Fruit fly (Drosophila melanogaster) whole organism, embryonic: Measurements from ENCODE around the gene tinc.

Experiments used
- ATbp ChIP-seq: fragments of 200-800 bp; sonication (Bioruptor generic); optimal IDR thresholded peaks from 2 replicates; lab custom pipeline; 2017; ENCODE audit warnings: missing biosample characterization, mild to moderate bottlenecking, missing genetic modification characterization, missing genetic modification reagents
- Atf6 ChIP-seq: fragments of 200-800 bp; sonication (Bioruptor generic); IDR thresholded peaks from 2 replicates; pipeline ENCODE4 v1.3.6; 2022; ENCODE audit warnings: missing biosample characterization, missing genetic modification characterization
- CG10959 ChIP-seq: fragments of 200-800 bp; sonication (Bioruptor generic); IDR thresholded peaks from 2 replicates; pipeline ENCODE4 v1.3.6; 2022; ENCODE audit warnings: missing biosample characterization, missing genetic modification characterization
- CG11456 ChIP-seq: fragments of 200-800 bp; sonication (Bioruptor generic); IDR thresholded peaks from 3 replicates; pipeline ENCODE4 v1.3.6; 2022; ENCODE audit warnings: missing biosample characterization, missing genetic modification characterization
- CG11504 ChIP-seq: fragments of 200-800 bp; sonication (Bioruptor generic); optimal IDR thresholded peaks from 3 replicates; lab custom pipeline; 2019; ENCODE audit warnings: missing biosample characterization, mild to moderate bottlenecking, missing genetic modification characterization, moderate library complexity
- CG13894 ChIP-seq: fragments of 200-800 bp; sonication (Bioruptor generic); optimal IDR thresholded peaks from 3 replicates; lab custom pipeline; 2018; ENCODE audit warnings: missing biosample characterization, mild to moderate bottlenecking, missing genetic modification characterization, moderate library complexity
- CG14710 ChIP-seq: fragments of 200-800 bp; sonication (Bioruptor generic); optimal IDR thresholded peaks from 3 replicates; lab custom pipeline; 2019; ENCODE audit warnings: missing biosample characterization, mild to moderate bottlenecking, missing genetic modification characterization, moderate library complexity
- CG16863 ChIP-seq: fragments of 200-800 bp; sonication (Bioruptor generic); optimal IDR thresholded peaks from 3 replicates; lab custom pipeline; 2016; ENCODE audit warnings: missing biosample characterization, missing genetic modification characterization
- CG17186 ChIP-seq: fragments of 200-800 bp; sonication (Bioruptor generic); optimal IDR thresholded peaks from 3 replicates; lab custom pipeline; 2017; ENCODE audit warnings: missing biosample characterization, missing genetic modification reagents, missing genetic modification characterization
- CG2120 ChIP-seq: fragments of 200-800 bp; sonication (Bioruptor generic); optimal IDR thresholded peaks from 3 replicates; lab custom pipeline; 2016; ENCODE audit warnings: missing biosample characterization, missing genetic modification characterization
- CG2202 ChIP-seq: fragments of 200-800 bp; sonication (Bioruptor generic); optimal IDR thresholded peaks from 2 replicates; lab custom pipeline; 2018; ENCODE audit warnings: missing biosample characterization, mild to moderate bottlenecking, missing genetic modification characterization
- CG3838 ChIP-seq: fragments of 200-800 bp; sonication (Bioruptor generic); optimal IDR thresholded peaks from 3 replicates; lab custom pipeline; 2016; ENCODE audit warnings: missing biosample characterization, missing genetic modification characterization
- CG4328 ChIP-seq: fragments of 200-800 bp; sonication (Bioruptor generic); optimal IDR thresholded peaks from 3 replicates; lab custom pipeline; 2017; ENCODE audit warnings: missing biosample characterization, missing genetic modification reagents, missing genetic modification characterization
- CG5245 ChIP-seq: fragments of 200-800 bp; sonication (Bioruptor generic); optimal IDR thresholded peaks from 3 replicates; lab custom pipeline; 2016; ENCODE audit warnings: missing biosample characterization, missing genetic modification characterization
- CG6854 ChIP-seq: fragments of 200-800 bp; sonication (Bioruptor generic); optimal IDR thresholded peaks from 3 replicates; lab custom pipeline; 2017; ENCODE audit warnings: missing biosample characterization, mild to moderate bottlenecking, missing genetic modification characterization
- CG7839 ChIP-seq: fragments of 200-800 bp; sonication (Bioruptor generic); optimal IDR thresholded peaks from 3 replicates; lab custom pipeline; 2018; ENCODE audit warnings: missing biosample characterization, mild to moderate bottlenecking, missing genetic modification characterization, moderate library complexity
- CG7928 ChIP-seq: fragments of 200-800 bp; sonication (Bioruptor generic); optimal IDR thresholded peaks from 2 replicates; lab custom pipeline; 2017; ENCODE audit warnings: missing biosample characterization, mild to moderate bottlenecking, missing genetic modification characterization
- CG7987 ChIP-seq: fragments of 200-800 bp; sonication (Bioruptor generic); optimal IDR thresholded peaks from 2 replicates; lab custom pipeline; 2018; ENCODE audit warnings: missing biosample characterization, mild to moderate bottlenecking, missing genetic modification characterization, moderate library complexity
- CG9817 ChIP-seq: fragments of 200-800 bp; sonication (Bioruptor generic); optimal IDR thresholded peaks from 2 replicates; lab custom pipeline; 2018; ENCODE audit warnings: missing biosample characterization, mild to moderate bottlenecking, missing genetic modification characterization, moderate library complexity
- CG9876 ChIP-seq: fragments of 200-800 bp; sonication (Bioruptor generic); optimal IDR thresholded peaks from 2 replicates; lab custom pipeline; 2016; ENCODE audit warnings: missing biosample characterization, missing genetic modification characterization
- CrebB ChIP-seq: fragments of 200-800 bp; sonication (Bioruptor generic); optimal IDR thresholded peaks from 3 replicates; lab custom pipeline; 2018; ENCODE audit warnings: missing biosample characterization, mild to moderate bottlenecking, missing genetic modification characterization
- D19A ChIP-seq: fragments of 200-800 bp; optimal IDR thresholded peaks from 3 replicates; lab custom pipeline; 2019; ENCODE audit warnings: missing biosample characterization, mild to moderate bottlenecking, missing genetic modification characterization, moderate library complexity
- Dip3 ChIP-seq: fragments of 200-800 bp; sonication (Bioruptor generic); optimal IDR thresholded peaks from 3 replicates; lab custom pipeline; 2016; ENCODE audit warnings: missing biosample characterization, missing genetic modification characterization
- Dref ChIP-seq: fragments of 200-800 bp; sonication (Bioruptor generic); IDR thresholded peaks from 2 replicates; pipeline ENCODE4 v1.3.6; 2022; ENCODE audit warnings: missing biosample characterization, missing genetic modification characterization
- Gug ChIP-seq: fragments of 200-800 bp; sonication (Bioruptor generic); IDR thresholded peaks from 4 replicates; pipeline ENCODE4 v1.3.6; 2022; ENCODE audit warnings: missing biosample characterization, missing genetic modification characterization
- HLHmδ ChIP-seq: fragments of 200-800 bp; sonication (Bioruptor generic); optimal IDR thresholded peaks from 2 replicates; lab custom pipeline; 2018; ENCODE audit warnings: missing biosample characterization, mild to moderate bottlenecking, missing genetic modification characterization, moderate library complexity
- Med ChIP-seq: fragments of 200-800 bp; sonication (Bioruptor generic); peaks from one replicate; lab custom pipeline; 2016; ENCODE audit warnings: missing biosample characterization, missing genetic modification characterization, mild to moderate bottlenecking, inconsistent platforms, moderate library complexity
- Myb ChIP-seq: fragments of 200-800 bp; sonication (Bioruptor generic); optimal IDR thresholded peaks from 2 replicates; lab custom pipeline; 2016; ENCODE audit warnings: missing biosample characterization, missing genetic modification characterization
- NK7.1 ChIP-seq: fragments of 200-800 bp; sonication (Bioruptor generic); optimal IDR thresholded peaks from 3 replicates; lab custom pipeline; 2016; ENCODE audit warnings: missing biosample characterization, missing genetic modification characterization
- Scr ChIP-seq: fragments of 200-800 bp; sonication (Bioruptor generic); IDR thresholded peaks from 2 replicates; pipeline ENCODE4 v1.3.6; 2022; ENCODE audit warnings: missing biosample characterization, missing genetic modification characterization; ENCODE audit not compliant: partially characterized antibody
- Sox102F ChIP-seq: fragments of 200-800 bp; sonication (Bioruptor generic); optimal IDR thresholded peaks from 2 replicates; lab custom pipeline; 2018; ENCODE audit warnings: missing biosample characterization, mild to moderate bottlenecking, missing genetic modification characterization, moderate library complexity
- az2 ChIP-seq: fragments of 200-800 bp; sonication (Bioruptor generic); optimal IDR thresholded peaks from 3 replicates; lab custom pipeline; 2016; ENCODE audit warnings: missing biosample characterization, missing genetic modification characterization
- chif ChIP-seq, 2 experiments: fragments of 200-800 bp; sonication (Bioruptor generic); optimal IDR thresholded peaks; 3 replicates each; lab custom pipeline; 2016; ENCODE audit warnings: missing biosample characterization in 2 of 2, missing genetic modification characterization in 2 of 2
- chm ChIP-seq: fragments of 200-800 bp; sonication (Bioruptor generic); IDR thresholded peaks from 2 replicates; pipeline ENCODE4 v1.3.6; 2022; ENCODE audit warnings: missing biosample characterization, missing genetic modification characterization
- dimm ChIP-seq: fragments of 200-800 bp; sonication (Bioruptor generic); IDR thresholded peaks from 2 replicates; pipeline ENCODE4 v1.3.6; 2022; ENCODE audit warnings: missing biosample characterization, missing genetic modification characterization
- disco-r ChIP-seq: fragments of 200-800 bp; sonication (Bioruptor generic); optimal IDR thresholded peaks from 2 replicates; lab custom pipeline; 2016; ENCODE audit warnings: missing biosample characterization, missing genetic modification characterization
- eyg ChIP-seq: fragments of 200-800 bp; sonication (Bioruptor generic); optimal IDR thresholded peaks from 3 replicates; lab custom pipeline; 2016; ENCODE audit warnings: missing biosample characterization, missing genetic modification characterization
- grau ChIP-seq: fragments of 200-800 bp; optimal IDR thresholded peaks from 3 replicates; lab custom pipeline; 2019; ENCODE audit warnings: missing biosample characterization, mild to moderate bottlenecking, missing genetic modification characterization, moderate library complexity
- gsb-n ChIP-seq: fragments of 200-800 bp; sonication (Bioruptor generic); optimal IDR thresholded peaks from 3 replicates; lab custom pipeline; 2018; ENCODE audit warnings: missing biosample characterization, mild to moderate bottlenecking, missing genetic modification characterization
- hb ChIP-seq: fragments of 200-800 bp; sonication (Bioruptor generic); IDR thresholded peaks from 3 replicates; pipeline ENCODE4 v1.3.6; 2022; ENCODE audit warnings: missing biosample characterization, missing genetic modification characterization; ENCODE audit not compliant: partially characterized antibody
- org-1 ChIP-seq: fragments of 200-800 bp; sonication (Bioruptor generic); optimal IDR thresholded peaks from 2 replicates; lab custom pipeline; 2017; ENCODE audit warnings: missing biosample characterization, missing genetic modification characterization
- pnt ChIP-seq: fragments of 200-800 bp; sonication (Bioruptor generic); optimal IDR thresholded peaks from 3 replicates; lab custom pipeline; 2016; ENCODE audit warnings: missing biosample characterization, missing genetic modification characterization
- ro ChIP-seq: fragments of 200-800 bp; sonication (Bioruptor generic); IDR thresholded peaks from 2 replicates; pipeline ENCODE4 v1.3.6; 2022; ENCODE audit warnings: missing biosample characterization, missing genetic modification characterization
- sc ChIP-seq, 3 experiments: fragments of >200 bp in 2 of 3; fragments of 200-800 bp in 1 of 3; sonication (Bioruptor generic) in 1 of 3; optimal IDR thresholded peaks; 2 replicates in 2 of 3; 3 replicates in 1 of 3; lab custom pipeline; 2017; ENCODE audit warnings: mild to moderate bottlenecking in 1 of 3, missing biosample characterization in 1 of 3, missing genetic modification characterization in 1 of 3, missing genetic modification reagents in 1 of 3
- schlank ChIP-seq: fragments of 200-800 bp; sonication (Bioruptor generic); optimal IDR thresholded peaks from 2 replicates; lab custom pipeline; 2018; ENCODE audit warnings: missing biosample characterization, mild to moderate bottlenecking, missing genetic modification characterization
- sens-2 ChIP-seq: fragments of 200-800 bp; sonication (Bioruptor generic); IDR thresholded peaks from 2 replicates; pipeline ENCODE4 v1.3.6; 2022; ENCODE audit warnings: missing biosample characterization, missing genetic modification characterization
- ssp ChIP-seq: fragments of 200-800 bp; sonication (Bioruptor generic); IDR thresholded peaks from 2 replicates; pipeline ENCODE4 v1.3.6; 2022; ENCODE audit warnings: missing biosample characterization, missing genetic modification characterization
- sug ChIP-seq: fragments of 200-800 bp; optimal IDR thresholded peaks from 2 replicates; lab custom pipeline; 2019; ENCODE audit warnings: missing biosample characterization, mild to moderate bottlenecking, missing genetic modification characterization, moderate library complexity
- tx ChIP-seq: fragments of 200-800 bp; sonication (Bioruptor generic); optimal IDR thresholded peaks from 2 replicates; lab custom pipeline; 2016; ENCODE audit warnings: missing biosample characterization, missing genetic modification characterization
- z ChIP-seq: fragments of 200-800 bp; sonication (Bioruptor generic); IDR thresholded peaks from 3 replicates; pipeline ENCODE4 v1.3.6; 2022; ENCODE audit warnings: missing biosample characterization, missing genetic modification characterization

Gene tinc

DNA sequence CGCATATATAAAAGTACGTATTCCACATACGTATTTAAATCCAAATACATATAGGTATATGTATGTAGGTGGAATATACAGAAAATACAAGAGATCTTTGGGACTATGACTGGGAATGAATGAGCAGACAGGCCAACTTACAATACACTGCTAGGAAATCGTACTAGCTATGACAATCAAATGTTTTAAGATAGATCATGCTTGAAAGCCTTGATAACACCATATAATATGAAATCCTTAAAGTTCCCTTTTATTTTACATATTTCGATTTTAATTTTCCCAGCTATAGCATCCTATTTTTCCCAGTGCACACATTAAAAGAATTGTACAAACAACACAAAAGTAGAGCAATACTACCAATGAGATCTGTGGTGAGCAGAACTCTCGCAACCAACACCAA is 30.0 kb upstream of the tinc start (continued):
- TF ChIP-seq CG2120, result peak; percentile 86
- peak; percentile 85 for TF ChIP-seq sug (tag; lab: Kevin White, UChicago)
- peak; percentile 72 for TF ChIP-seq CG13894
- TF ChIP-seq CG3838 (GFP tag; lab: Kevin White, UChicago), result peak; percentile 23
- peak; percentile 80 for TF ChIP-seq NK7.1 (GFP tag; lab: Kevin White, UChicago)
- TF ChIP-seq z (GFP tag; lab: Robert Waterston, UW), result 0 out of 3 replicates have a peak, but pooled peaks have one; percentile 10
- TF ChIP-seq CG7839, result peak; percentile 90
- peak; percentile 17 for TF ChIP-seq CG9876 (GFP tag; lab: Kevin White, UChicago)
- TF ChIP-seq hb (GFP tag; lab: Robert Waterston, UW), result no peak
- TF ChIP-seq chif (GFP tag; optimal IDR thresholded peaks at IDR 0.05; lab: Kevin White, UChicago), result peak; percentile 45 to 60
- TF ChIP-seq grau (tag; lab: Kevin White, UChicago), result peak; percentile 80
- peak; percentile 98 for TF ChIP-seq Med
- TF ChIP-seq D19A (tag; lab: Kevin White, UChicago), result peak; percentile 67
- peak; percentile 73 for TF ChIP-seq schlank (tag; lab: Kevin White, UChicago)
- TF ChIP-seq Dip3, result peak; percentile 65
- peak; percentile 62 for TF ChIP-seq Myb
- TF ChIP-seq Gug (GFP tag; lab: Robert Waterston, UW), result peak; percentile 69; the same call in 3 of the 4 replicates
- TF ChIP-seq gsb-n (tag; lab: Kevin White, UChicago), result peak; percentile 62
- TF ChIP-seq sens-2 (GFP tag; lab: Robert Waterston, UW), result peak; percentile 63
- TF ChIP-seq ro (GFP tag; lab: Robert Waterston, UW), result peak; percentile 58; the same call in 1 of the 2 replicates
- peak; percentile 76 for TF ChIP-seq ATbp
- peak; percentile 78 for TF ChIP-seq CG11504
- peak; percentile 83 for TF ChIP-seq Sox102F (GFP tag; lab: Kevin White, UChicago)
- TF ChIP-seq CG6854 (GFP tag; lab: Kevin White, UChicago), result peak; percentile 36
- peak; percentile 74 for TF ChIP-seq disco-r (GFP tag; lab: Kevin White, UChicago)
- peak; percentile 92 for TF ChIP-seq CG9817 (tag; lab: Kevin White, UChicago)
- TF ChIP-seq tx (GFP tag; lab: Kevin White, UChicago), result peak; percentile 33
- TF ChIP-seq CG10959, result peak; percentile 56
- TF ChIP-seq CrebB (tag; lab: Kevin White, UChicago), result peak; percentile 43
- peak; percentile 25 for TF ChIP-seq CG5245 (GFP tag; lab: Kevin White, UChicago)
- peak; percentile 81 for TF ChIP-seq eyg (GFP tag; lab: Kevin White, UChicago)
- TF ChIP-seq CG11456 (GFP tag; lab: Robert Waterston, UW), result peak; percentile 84
- TF ChIP-seq CG16863 (GFP tag; lab: Kevin White, UChicago), result peak; percentile 69
- TF ChIP-seq dimm (GFP tag; lab: Robert Waterston, UW), result 0 out of 2 replicates have a peak, but pooled peaks have one; percentile 23
- no peak for TF ChIP-seq sc (optimal IDR thresholded peaks at IDR 0.05; lab: Kevin White, UChicago)
- peak; percentile 15 for TF ChIP-seq sc (GFP tag; optimal IDR thresholded peaks at IDR 0.05; lab: Kevin White, UChicago)
- TF ChIP-seq ssp (GFP tag; lab: Robert Waterston, UW), result peak; percentile 68
- TF ChIP-seq pnt (GFP tag; lab: Kevin White, UChicago), result peak; percentile 83
- peak; percentile 69 for TF ChIP-seq org-1 (GFP tag; lab: Kevin White, UChicago)
- TF ChIP-seq CG4328 (GFP tag; lab: Kevin White, UChicago), result peak; percentile 89
- peak; percentile 84 for TF ChIP-seq Atf6
- no peak for TF ChIP-seq HLHmδ (GFP tag; lab: Kevin White, UChicago)
- 0 out of 2 replicates have a peak, but pooled peaks have one; percentile 16 for TF ChIP-seq Dref (GFP tag; lab: Robert Waterston, UW)
- TF ChIP-seq CG14710 (tag; lab: Kevin White, UChicago), result peak; percentile 56
- TF ChIP-seq CG7987 (GFP tag; lab: Kevin White, UChicago), result peak; percentile 24
- no peak for TF ChIP-seq CG17186 (GFP tag; lab: Kevin White, UChicago)
- TF ChIP-seq CG2202, result no peak
- TF ChIP-seq Scr (GFP tag; lab: Robert Waterston, UW), result no peak
- TF ChIP-seq chm (GFP tag; lab: Robert Waterston, UW), result peak; percentile 82
- TF ChIP-seq CG7928 (GFP tag; lab: Kevin White, UChicago), result peak; percentile 39
- TF ChIP-seq az2 (GFP tag; lab: Kevin White, UChicago), result peak; percentile 70
